Fruit fly (Drosophila melanogaster) whole organism, embryonic: ENCODE data around the gene bab2.

ENCODE experiments used
- Abd-B ChIP-seq: fragments of 200-800 bp; sonication (Bioruptor generic); optimal IDR thresholded peaks from 2 replicates; lab custom pipeline; 2018; ENCODE audit warnings: missing biosample characterization, mild to moderate bottlenecking, missing genetic modification characterization, moderate library complexity
- CG10462 ChIP-seq: fragments of 200-800 bp; sonication (Bioruptor generic); optimal IDR thresholded peaks from 2 replicates; lab custom pipeline; 2016; ENCODE audit warnings: missing biosample characterization, missing genetic modification characterization
- CG10959 ChIP-seq: fragments of 200-800 bp; sonication (Bioruptor generic); IDR thresholded peaks from 2 replicates; pipeline ENCODE4 v1.3.6; 2022; ENCODE audit warnings: missing biosample characterization, missing genetic modification characterization
- CG11456 ChIP-seq: fragments of 200-800 bp; sonication (Bioruptor generic); IDR thresholded peaks from 3 replicates; pipeline ENCODE4 v1.3.6; 2022; ENCODE audit warnings: missing biosample characterization, missing genetic modification characterization
- CG12769 ChIP-seq: fragments of 200-800 bp; sonication (Bioruptor generic); optimal IDR thresholded peaks from 2 replicates; lab custom pipeline; 2019; ENCODE audit warnings: missing biosample characterization, mild to moderate bottlenecking, missing genetic modification characterization, moderate library complexity
- CG13624 ChIP-seq: fragments of 200-800 bp; sonication (Bioruptor generic); optimal IDR thresholded peaks from 2 replicates; lab custom pipeline; 2016; ENCODE audit warnings: missing biosample characterization, missing genetic modification characterization
- CG15011 ChIP-seq: fragments of 200-800 bp; sonication (Bioruptor generic); optimal IDR thresholded peaks from 3 replicates; lab custom pipeline; 2018; ENCODE audit warnings: missing biosample characterization, mild to moderate bottlenecking, missing genetic modification characterization
- CG15073 ChIP-seq: fragments of 200-800 bp; sonication (Bioruptor generic); optimal IDR thresholded peaks from 2 replicates; lab custom pipeline; 2016; ENCODE audit warnings: missing biosample characterization, missing genetic modification characterization
- CG15514 ChIP-seq: fragments of 200-800 bp; sonication (Bioruptor generic); optimal IDR thresholded peaks from 3 replicates; lab custom pipeline; 2017; ENCODE audit warnings: missing biosample characterization, missing genetic modification characterization, mild to moderate bottlenecking, moderate library complexity, missing genetic modification reagents
- CG18476 ChIP-seq: fragments of 200-800 bp; sonication (Bioruptor generic); optimal IDR thresholded peaks from 2 replicates; lab custom pipeline; 2016; ENCODE audit warnings: missing biosample characterization, mild to moderate bottlenecking, missing genetic modification characterization
- CG2678 ChIP-seq: fragments of 200-800 bp; sonication (Bioruptor generic); optimal IDR thresholded peaks from 3 replicates; lab custom pipeline; 2019; ENCODE audit warnings: missing biosample characterization, mild to moderate bottlenecking, missing genetic modification characterization, moderate library complexity
- CG30020 ChIP-seq: fragments of 200-800 bp; optimal IDR thresholded peaks from 2 replicates; lab custom pipeline; 2019; ENCODE audit warnings: missing biosample characterization, mild to moderate bottlenecking, missing genetic modification characterization, moderate library complexity
- CG6175 ChIP-seq: fragments of 200-800 bp; sonication (Bioruptor generic); IDR thresholded peaks from 3 replicates; pipeline ENCODE4 v1.3.6; 2022; ENCODE audit warnings: missing biosample characterization, missing genetic modification characterization
- CG6254 ChIP-seq: fragments of 200-800 bp; sonication (Bioruptor generic); optimal IDR thresholded peaks from 3 replicates; lab custom pipeline; 2017; ENCODE audit warnings: mild to moderate bottlenecking, missing biosample characterization, missing genetic modification reagents, missing genetic modification characterization
- CG6683 ChIP-seq: fragments of 200-800 bp; sonication (Bioruptor generic); optimal IDR thresholded peaks from 2 replicates; lab custom pipeline; 2017; ENCODE audit warnings: missing biosample characterization, mild to moderate bottlenecking, missing genetic modification characterization, missing genetic modification reagents
- CG6689 ChIP-seq: fragments of 200-800 bp; sonication (Bioruptor generic); IDR thresholded peaks from 2 replicates; pipeline ENCODE4 v1.3.6; 2022; ENCODE audit warnings: missing biosample characterization, missing genetic modification characterization
- CG7963 ChIP-seq: fragments of 200-800 bp; sonication (Bioruptor generic); IDR thresholded peaks from 3 replicates; pipeline ENCODE4 v1.3.6; 2022; ENCODE audit warnings: missing biosample characterization, missing genetic modification characterization; ENCODE audit not compliant: partially characterized antibody
- CG8281 ChIP-seq: fragments of 200-800 bp; sonication (Bioruptor generic); optimal IDR thresholded peaks from 2 replicates; lab custom pipeline; 2018; ENCODE audit warnings: missing biosample characterization, mild to moderate bottlenecking, missing genetic modification characterization, moderate library complexity
- CG9727 ChIP-seq: fragments of 200-800 bp; sonication (Bioruptor generic); optimal IDR thresholded peaks from 3 replicates; lab custom pipeline; 2017; ENCODE audit warnings: missing biosample characterization, mild to moderate bottlenecking, missing genetic modification characterization
- D19B ChIP-seq: fragments of 200-800 bp; sonication (Bioruptor generic); optimal IDR thresholded peaks from 2 replicates; lab custom pipeline; 2017; ENCODE audit warnings: missing biosample characterization, mild to moderate bottlenecking, missing genetic modification characterization
- H2.0 ChIP-seq: fragments of 200-800 bp; sonication (Bioruptor generic); IDR thresholded peaks from 2 replicates; pipeline ENCODE4 v1.3.6; 2022; ENCODE audit warnings: missing biosample characterization, missing genetic modification characterization
- Hmr ChIP-seq: fragments of 200-800 bp; sonication (Bioruptor generic); optimal IDR thresholded peaks from 3 replicates; lab custom pipeline; 2017; ENCODE audit warnings: mild to moderate bottlenecking, missing biosample characterization, missing genetic modification reagents, missing genetic modification characterization
- Jarid2 ChIP-seq: fragments of 200-800 bp; sonication (Bioruptor generic); optimal IDR thresholded peaks from 3 replicates; lab custom pipeline; 2017; ENCODE audit warnings: mild to moderate bottlenecking, missing biosample characterization, missing genetic modification reagents, missing genetic modification characterization
- NC2α ChIP-seq: fragments of 200-800 bp; sonication (Bioruptor generic); optimal IDR thresholded peaks from 2 replicates; lab custom pipeline; 2016; ENCODE audit warnings: missing biosample characterization, missing genetic modification characterization
- NFAT ChIP-seq: fragments of 200-800 bp; sonication (Bioruptor generic); IDR thresholded peaks from 2 replicates; pipeline ENCODE4 v1.3.6; 2022; ENCODE audit warnings: missing biosample characterization, missing genetic modification characterization
- Nf-YC ChIP-seq: fragments of 200-800 bp; optimal IDR thresholded peaks from 3 replicates; lab custom pipeline; 2019; ENCODE audit warnings: missing biosample characterization, mild to moderate bottlenecking, missing genetic modification characterization, moderate library complexity
- Rx ChIP-seq: fragments of 200-800 bp; sonication (Bioruptor generic); IDR thresholded peaks from 2 replicates; pipeline ENCODE4 v1.3.6; 2022; ENCODE audit warnings: missing biosample characterization, missing genetic modification characterization
- Side ChIP-seq: fragments of 200-800 bp; sonication (Bioruptor generic); optimal IDR thresholded peaks from 2 replicates; lab custom pipeline; 2016; ENCODE audit warnings: missing biosample characterization, missing genetic modification characterization
- ab ChIP-seq: fragments of 200-800 bp; sonication (Bioruptor generic); optimal IDR thresholded peaks from 2 replicates; lab custom pipeline; 2016; ENCODE audit warnings: missing biosample characterization, missing genetic modification characterization
- amos ChIP-seq: fragments of 200-800 bp; sonication (Bioruptor generic); IDR thresholded peaks from 2 replicates; pipeline ENCODE4 v1.3.6; 2022; ENCODE audit warnings: missing biosample characterization, missing genetic modification characterization; ENCODE audit not compliant: partially characterized antibody
- bsh ChIP-seq, 2 experiments: fragments of 200-800 bp; sonication (Bioruptor generic); optimal IDR thresholded peaks; 2 replicates each; lab custom pipeline; 2017 to 2018; ENCODE audit warnings: mild to moderate bottlenecking in 2 of 2, missing biosample characterization in 2 of 2, missing genetic modification characterization in 2 of 2, moderate library complexity in 1 of 2
- chm ChIP-seq: fragments of 200-800 bp; sonication (Bioruptor generic); IDR thresholded peaks from 2 replicates; pipeline ENCODE4 v1.3.6; 2022; ENCODE audit warnings: missing biosample characterization, missing genetic modification characterization
- crp ChIP-seq, 2 experiments: fragments of 200-800 bp; sonication (Bioruptor generic); optimal IDR thresholded peaks; 2 replicates in 1 of 2; 3 replicates in 1 of 2; lab custom pipeline; 2017; ENCODE audit warnings: missing biosample characterization in 2 of 2, missing genetic modification characterization in 2 of 2, mild to moderate bottlenecking in 1 of 2, moderate library complexity in 1 of 2
- ems ChIP-seq: fragments of 200-800 bp; sonication (Bioruptor generic); optimal IDR thresholded peaks from 3 replicates; lab custom pipeline; 2016; ENCODE audit warnings: missing biosample characterization, missing genetic modification characterization
- esg ChIP-seq: fragments of 200-800 bp; sonication (Bioruptor generic); conservative IDR thresholded peaks from 2 replicates; pipeline ENCODE4 v1.3.6; 2022; ENCODE audit warnings: missing biosample characterization, missing genetic modification characterization
- ewg ChIP-seq: fragments of 200-800 bp; sonication (Bioruptor generic); optimal IDR thresholded peaks from 3 replicates; lab custom pipeline; 2017; ENCODE audit warnings: mild to moderate bottlenecking, missing biosample characterization, missing genetic modification reagents, missing genetic modification characterization
- fd64A ChIP-seq: fragments of 200-800 bp; sonication (Bioruptor generic); optimal IDR thresholded peaks from 3 replicates; lab custom pipeline; 2018; ENCODE audit warnings: missing biosample characterization, mild to moderate bottlenecking, missing genetic modification characterization
- gsb-n ChIP-seq: fragments of 200-800 bp; sonication (Bioruptor generic); optimal IDR thresholded peaks from 3 replicates; lab custom pipeline; 2018; ENCODE audit warnings: missing biosample characterization, mild to moderate bottlenecking, missing genetic modification characterization
- insv ChIP-seq, 2 experiments: fragments of 200-800 bp; sonication (Bioruptor generic); optimal IDR thresholded peaks; 3 replicates each; lab custom pipeline; 2016 to 2018; ENCODE audit warnings: missing biosample characterization in 2 of 2, missing genetic modification characterization in 2 of 2
- jing ChIP-seq: fragments of 200-800 bp; sonication (Bioruptor generic); optimal IDR thresholded peaks from 2 replicates; lab custom pipeline; 2018; ENCODE audit warnings: missing biosample characterization, mild to moderate bottlenecking, missing genetic modification characterization
- ken ChIP-seq: fragments of 200-800 bp; sonication (Bioruptor generic); IDR thresholded peaks from 3 replicates; pipeline ENCODE4 v1.3.6; 2022; ENCODE audit warnings: missing biosample characterization, missing genetic modification characterization
- lab ChIP-seq: fragments of 200-800 bp; sonication (Bioruptor generic); optimal IDR thresholded peaks from 3 replicates; lab custom pipeline; 2017; ENCODE audit warnings: missing biosample characterization, missing genetic modification characterization, mild to moderate bottlenecking, moderate library complexity, missing genetic modification reagents
- maf-S ChIP-seq: fragments of 200-800 bp; sonication (Bioruptor generic); optimal IDR thresholded peaks from 2 replicates; lab custom pipeline; 2016; ENCODE audit warnings: missing biosample characterization, missing genetic modification characterization
- nmo ChIP-seq: fragments of 200-800 bp; sonication (Bioruptor generic); optimal IDR thresholded peaks from 2 replicates; lab custom pipeline; 2018; ENCODE audit warnings: missing biosample characterization, mild to moderate bottlenecking, missing genetic modification characterization, moderate library complexity
- nom ChIP-seq: fragments of 200-800 bp; sonication (Bioruptor generic); optimal IDR thresholded peaks from 2 replicates; lab custom pipeline; 2017; ENCODE audit warnings: missing biosample characterization, missing genetic modification characterization, mild to moderate bottlenecking, moderate library complexity, missing genetic modification reagents
- psq ChIP-seq: fragments of 200-800 bp; sonication (Bioruptor generic); optimal IDR thresholded peaks from 2 replicates; lab custom pipeline; 2017; ENCODE audit warnings: missing biosample characterization, missing genetic modification characterization
- scrt ChIP-seq: fragments of 200-800 bp; sonication (Bioruptor generic); optimal IDR thresholded peaks from 2 replicates; lab custom pipeline; 2018; ENCODE audit warnings: missing biosample characterization, mild to moderate bottlenecking, missing genetic modification characterization, moderate library complexity
- slou ChIP-seq: fragments of 200-800 bp; sonication (Bioruptor generic); optimal IDR thresholded peaks from 3 replicates; lab custom pipeline; 2016; ENCODE audit warnings: missing biosample characterization, missing genetic modification characterization
- sr ChIP-seq: fragments of 200-800 bp; sonication (Bioruptor generic); IDR thresholded peaks from 3 replicates; pipeline ENCODE4 v1.3.6; 2022; ENCODE audit warnings: missing biosample characterization, missing genetic modification characterization
- tap ChIP-seq: fragments of 200-800 bp; optimal IDR thresholded peaks from 3 replicates; lab custom pipeline; 2019; ENCODE audit warnings: missing biosample characterization, mild to moderate bottlenecking, missing genetic modification characterization, moderate library complexity
- zf30C ChIP-seq: fragments of 200-800 bp; sonication (Bioruptor generic); optimal IDR thresholded peaks from 3 replicates; lab custom pipeline; 2018; ENCODE audit warnings: missing biosample characterization, mild to moderate bottlenecking, missing genetic modification characterization

The bab2 gene

DNA sequence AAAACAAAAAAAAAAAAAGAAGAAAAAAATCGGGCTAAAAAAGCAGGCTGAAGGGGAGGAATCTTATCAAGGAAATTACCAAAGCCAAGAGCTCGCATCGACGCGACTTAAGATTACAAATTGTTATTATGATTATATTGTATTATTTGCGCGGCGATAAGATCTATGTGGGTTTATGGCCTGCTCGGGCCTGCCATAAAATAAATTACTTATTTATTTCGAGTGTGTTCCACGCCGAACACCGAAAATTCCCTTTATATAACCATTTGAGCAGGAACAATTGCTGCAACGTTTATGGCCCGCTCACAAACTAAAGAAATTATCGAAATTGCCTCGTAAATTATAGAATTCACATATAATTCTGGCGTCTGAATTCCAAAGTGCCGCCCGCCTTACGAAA is 7.5 kb downstream of the bab2 start (continued):
- TF ChIP-seq amos, result no peak
- TF ChIP-seq jing (GFP tag; lab: Kevin White, UChicago), result no peak
- TF ChIP-seq CG6689, result no peak
- TF ChIP-seq psq (GFP tag; lab: Kevin White, UChicago), result no peak
- no peak for TF ChIP-seq Side (GFP tag; lab: Kevin White, UChicago)
- no peak for TF ChIP-seq NFAT (GFP tag; lab: Robert Waterston, UW)
- TF ChIP-seq CG9727 (GFP tag; lab: Kevin White, UChicago), result peak; percentile 24
- no peak for TF ChIP-seq ewg (GFP tag; lab: Kevin White, UChicago)
- TF ChIP-seq CG6254 (GFP tag; lab: Kevin White, UChicago), result peak; percentile 50
- no peak for TF ChIP-seq lab
- no peak for TF ChIP-seq CG6683 (GFP tag; lab: Kevin White, UChicago)
- TF ChIP-seq CG13624 (GFP tag; lab: Kevin White, UChicago), result no peak
- TF ChIP-seq CG12769 (tag; lab: Kevin White, UChicago), result no peak
- TF ChIP-seq esg (GFP tag; lab: Robert Waterston, UW), result no peak
- no peak for TF ChIP-seq sr
- no peak for TF ChIP-seq Nf-YC
- no peak for TF ChIP-seq ab
- no peak for TF ChIP-seq nmo (GFP tag; lab: Kevin White, UChicago)
- TF ChIP-seq CG15073 (GFP tag; lab: Kevin White, UChicago), result no peak
- peak; percentile 32 for TF ChIP-seq Hmr
- no peak for TF ChIP-seq ken (GFP tag; lab: Robert Waterston, UW)
- TF ChIP-seq D19B (GFP tag; lab: Kevin White, UChicago), result no peak
- no peak for TF ChIP-seq crp (GFP tag; optimal IDR thresholded peaks at IDR 0.05; lab: Kevin White, UChicago)
- TF ChIP-seq NC2α (GFP tag; lab: Kevin White, UChicago), result no peak
- TF ChIP-seq slou (GFP tag; lab: Kevin White, UChicago), result no peak
- TF ChIP-seq chm, result no peak
- TF ChIP-seq Jarid2 (GFP tag; lab: Kevin White, UChicago), result peak; percentile 17
- peak in 1 of 2 experiments; percentile 3 for TF ChIP-seq bsh (GFP tag; optimal IDR thresholded peaks at IDR 0.05; lab: Kevin White, UChicago)
- TF ChIP-seq CG10959 (GFP tag; lab: Robert Waterston, UW), result no peak
- TF ChIP-seq fd64A (GFP tag; lab: Kevin White, UChicago), result no peak
- no peak for TF ChIP-seq gsb-n (tag; lab: Kevin White, UChicago)
- no peak for TF ChIP-seq CG6175 (GFP tag; lab: Robert Waterston, UW)
- TF ChIP-seq zf30C (GFP tag; lab: Kevin White, UChicago), result no peak
- TF ChIP-seq maf-S (GFP tag; lab: Kevin White, UChicago), result no peak
- no peak for TF ChIP-seq ems
- no peak for TF ChIP-seq insv (GFP tag; optimal IDR thresholded peaks at IDR 0.05; lab: Kevin White, UChicago)
- TF ChIP-seq tap (tag; lab: Kevin White, UChicago), result peak; percentile 7
- TF ChIP-seq CG7963, result no peak
- no peak for TF ChIP-seq Abd-B (GFP tag; lab: Kevin White, UChicago)
- TF ChIP-seq CG18476 (GFP tag; lab: Kevin White, UChicago), result no peak
- TF ChIP-seq CG2678 (tag; lab: Kevin White, UChicago), result peak; percentile 59
- no peak for TF ChIP-seq CG8281 (tag; lab: Kevin White, UChicago)
- TF ChIP-seq CG10462 (GFP tag; lab: Kevin White, UChicago), result no peak
- no peak for TF ChIP-seq scrt (GFP tag; lab: Kevin White, UChicago)
- no peak for TF ChIP-seq nom (GFP tag; lab: Kevin White, UChicago)
- no peak for TF ChIP-seq CG15514 (GFP tag; lab: Kevin White, UChicago)
- no peak for TF ChIP-seq CG11456
- TF ChIP-seq Rx (GFP tag; lab: Robert Waterston, UW), result no peak
- TF ChIP-seq H2.0 (GFP tag; lab: Robert Waterston, UW), result no peak
- no peak for TF ChIP-seq CG15011 (GFP tag; lab: Kevin White, UChicago)
- TF ChIP-seq CG30020 (tag; lab: Kevin White, UChicago), result no peak
